Worm (Caenorhabditis elegans): Measurements from ENCODE around the gene ZK822.10.
A peak's percentile ranks its signal among the peaks of the same experiment; 100 is the strongest.

The ZK822.10 gene

DNA sequence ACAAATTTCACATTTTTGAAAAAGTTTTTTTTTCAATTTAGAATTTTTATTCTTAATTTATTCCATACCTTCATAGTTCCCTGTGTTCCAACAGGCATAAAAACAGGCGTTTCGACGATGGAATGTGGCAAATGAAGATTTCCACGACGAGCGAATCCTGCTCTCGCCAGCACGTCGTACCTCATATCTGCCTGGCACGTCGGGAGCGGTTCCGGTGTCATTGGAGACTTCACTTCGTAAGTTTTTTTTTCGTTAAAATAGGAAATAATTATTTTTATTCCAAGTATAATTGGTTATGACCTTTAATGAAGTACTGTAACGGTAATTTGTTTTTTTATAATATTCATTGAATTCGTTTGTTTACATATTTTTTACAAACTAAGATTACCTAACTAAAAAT, 42.6 kb downstream of the ZK822.10 start, which contains the start of gene tgt-1:
TSS of gene tgt-1 (minus strand) at position 232 of the 400 bp plus-strand sequence.
- no peak for TF ChIP-seq skn-1 (tag; optimal IDR thresholded peaks at IDR 0.05)
- TF ChIP-seq pha-4 (tag; optimal IDR thresholded peaks at IDR 0.05): no peak
- no peak for TF ChIP-seq ceh-82 (tag; optimal IDR thresholded peaks at IDR 0.05)
- TF ChIP-seq egl-27 (tag; optimal IDR thresholded peaks at IDR 0.05): no peak
- no peak for TF ChIP-seq nhr-23 (tag; optimal IDR thresholded peaks at IDR 0.05)
- TF ChIP-seq tbx-2 (tag; optimal IDR thresholded peaks at IDR 0.05): no peak

DNA sequence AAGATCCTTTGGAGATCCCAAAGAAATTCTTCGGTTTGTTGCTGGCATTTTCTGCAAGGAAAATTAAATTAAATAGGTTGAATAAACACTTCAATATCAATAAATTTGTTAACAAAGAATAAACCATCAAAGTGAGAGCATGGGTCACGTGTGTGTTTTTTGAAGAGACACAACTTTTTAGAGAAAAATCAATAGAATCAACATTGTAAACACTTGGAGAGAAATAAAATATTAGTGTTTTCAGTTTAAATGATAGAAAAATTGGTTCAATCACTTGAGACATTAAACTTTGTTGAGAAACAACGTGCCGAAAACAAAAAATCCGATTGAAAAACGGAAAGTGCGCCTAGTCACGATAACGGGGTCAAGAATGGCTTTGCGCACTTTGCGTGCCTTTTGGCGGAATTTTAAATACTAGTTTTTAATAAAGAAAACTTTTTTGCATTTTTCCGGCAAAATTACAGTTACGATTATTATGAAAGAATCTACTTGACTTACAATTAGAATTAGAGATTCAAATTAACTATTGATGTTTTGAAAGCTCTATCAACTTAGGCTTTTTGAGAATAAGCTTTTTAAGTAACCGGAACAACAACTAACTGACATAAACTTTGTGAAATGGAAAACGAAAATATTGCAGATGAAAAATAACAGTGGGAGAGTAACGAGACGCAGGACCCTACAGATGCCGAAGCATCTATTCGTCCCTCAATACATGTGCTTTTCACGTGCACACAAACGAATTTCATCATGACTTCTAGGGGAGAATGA, 44.7 kb downstream of the ZK822.10 start, which contains the start of gene ZK829.7:
TSS of gene ZK829.7 (minus strand) at position 51 of the 771 bp plus-strand sequence.
- peak; percentile 29 for TF ChIP-seq snpc-4 (tag; optimal IDR thresholded peaks at IDR 0.05)
- TF ChIP-seq elt-2 (tag; optimal IDR thresholded peaks at IDR 0.05): peak; percentile 44
- no peak for TF ChIP-seq unc-39 (tag; optimal IDR thresholded peaks at IDR 0.05)
- peak; percentile 59 for TF ChIP-seq lsy-12 (tag; optimal IDR thresholded peaks at IDR 0.05)
- TF ChIP-seq elt-3 (tag; optimal IDR thresholded peaks at IDR 0.05): peak in 1 of 3 experiments; percentile 26
- TF ChIP-seq lin-15B (tag; optimal IDR thresholded peaks at IDR 0.05): peak; percentile 76
- TF ChIP-seq unc-62 (GFP tag; optimal IDR thresholded peaks at IDR 0.05): no peak
- TF ChIP-seq jun-1 (tag; optimal IDR thresholded peaks at IDR 0.05): peak; percentile 46
- peak; percentile 52 for TF ChIP-seq tbx-2 (tag; optimal IDR thresholded peaks at IDR 0.05)
- TF ChIP-seq pha-4 (tag; optimal IDR thresholded peaks at IDR 0.05): peak; percentile 88
- peak; percentile 39 for TF ChIP-seq nfya-1 (tag; optimal IDR thresholded peaks at IDR 0.05; ENCODE audit: insufficient read depth)
- TF ChIP-seq hmg-11 (tag; optimal IDR thresholded peaks at IDR 0.05): peak; percentile 60
- TF ChIP-seq ceh-28 (tag; optimal IDR thresholded peaks at IDR 0.05): peak; percentile 56
- TF ChIP-seq daf-12 (tag; optimal IDR thresholded peaks at IDR 0.05): no peak
- no peak for TF ChIP-seq eor-1 (tag; optimal IDR thresholded peaks at IDR 0.05)
- peak; percentile 11 for TF ChIP-seq nhr-237 (tag; optimal IDR thresholded peaks at IDR 0.05)
- TF ChIP-seq nhr-43 (tag; optimal IDR thresholded peaks at IDR 0.05; ENCODE audit: poor library complexity, severe bottlenecking): peak; percentile 32
- TF ChIP-seq lin-39 (tag; optimal IDR thresholded peaks at IDR 0.05): no peak
- TF ChIP-seq mml-1 (tag; optimal IDR thresholded peaks at IDR 0.05): peak; percentile 98
- TF ChIP-seq ztf-4 (tag; optimal IDR thresholded peaks at IDR 0.05): no peak
- peak; percentile 49 for TF ChIP-seq R02D3.7 (tag; optimal IDR thresholded peaks at IDR 0.05)
- peak; percentile 60 for TF ChIP-seq ceh-82 (tag; optimal IDR thresholded peaks at IDR 0.05)
- peak; percentile 90 for TF ChIP-seq nhr-23 (tag; optimal IDR thresholded peaks at IDR 0.05)
- TF ChIP-seq nhr-25 (tag; optimal IDR thresholded peaks at IDR 0.05): peak; percentile 16
- no peak for TF ChIP-seq ceh-9 (tag; optimal IDR thresholded peaks at IDR 0.05)

DNA sequence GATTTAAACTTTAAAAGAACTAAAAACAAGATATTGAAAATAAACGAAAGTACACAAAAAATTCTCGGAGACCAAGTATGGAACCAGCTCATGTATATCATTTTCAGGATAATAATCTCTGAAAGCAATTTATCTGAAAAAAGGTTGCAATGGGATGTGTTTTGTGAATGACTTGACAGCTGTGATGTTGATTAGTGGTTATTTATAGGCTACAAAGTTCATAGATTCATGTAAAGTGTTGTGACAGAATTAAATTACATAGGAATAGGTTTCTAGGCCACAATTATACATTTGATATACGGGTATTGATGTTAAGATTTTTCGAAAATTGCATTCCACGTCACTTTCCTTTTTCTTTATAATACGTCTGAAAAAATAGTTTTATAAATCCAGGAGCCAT, 48.4 kb downstream of the ZK822.10 start, which contains the start of gene srj-1:
TSS of gene srj-1 (minus strand) at position 101 of the 400 bp plus-strand sequence.
- TF ChIP-seq mdl-1 (tag; optimal IDR thresholded peaks at IDR 0.05) (no peak), eor-1 (tag; optimal IDR thresholded peaks at IDR 0.05) (no peak), nhr-11 (tag; optimal IDR thresholded peaks at IDR 0.05) (peak; percentile 49)
